Fruit fly (Drosophila melanogaster) whole organism, embryonic: Measurements from ENCODE around the gene pxb.
A peak's percentile ranks its signal among the peaks of the same experiment; 100 is the strongest.

Experiments
- ATbp ChIP-seq: fragments of 200-800 bp; sonication (Bioruptor generic); optimal IDR thresholded peaks from 2 replicates; lab custom pipeline; 2017; ENCODE audit warnings: missing biosample characterization, mild to moderate bottlenecking, missing genetic modification characterization, missing genetic modification reagents
- Atf-2 ChIP-seq: fragments of 200-800 bp; sonication (Bioruptor generic); optimal IDR thresholded peaks from 2 replicates; lab custom pipeline; 2016; ENCODE audit warnings: missing biosample characterization, missing genetic modification characterization
- Atf6 ChIP-seq: fragments of 200-800 bp; sonication (Bioruptor generic); IDR thresholded peaks from 2 replicates; pipeline ENCODE4 v1.3.6; 2022; ENCODE audit warnings: missing biosample characterization, missing genetic modification characterization
- Awh ChIP-seq: fragments of 200-800 bp; sonication (Bioruptor generic); IDR thresholded peaks from 2 replicates; pipeline ENCODE4, ENCODE4 v1.3.6; 2022; ENCODE audit warnings: missing biosample characterization, missing genetic modification characterization
- CG10321 ChIP-seq: fragments of 200-800 bp; sonication (Bioruptor generic); IDR thresholded peaks from 2 replicates; pipeline ENCODE4 v1.3.6; 2022; ENCODE audit warnings: missing biosample characterization, missing genetic modification characterization
- CG10431 ChIP-seq: fragments of 200-800 bp; sonication (Bioruptor generic); optimal IDR thresholded peaks from 3 replicates; lab custom pipeline; 2018; ENCODE audit warnings: missing biosample characterization, mild to moderate bottlenecking, missing genetic modification characterization
- CG13296 ChIP-seq: fragments of 200-800 bp; sonication (Bioruptor generic); optimal IDR thresholded peaks from 3 replicates; lab custom pipeline; 2018; ENCODE audit warnings: missing biosample characterization, mild to moderate bottlenecking, missing genetic modification characterization
- CG13775 ChIP-seq: fragments of 200-800 bp; sonication (Bioruptor generic); optimal IDR thresholded peaks from 3 replicates; lab custom pipeline; 2017; ENCODE audit warnings: missing biosample characterization, mild to moderate bottlenecking, missing genetic modification characterization
- CG14441 ChIP-seq: fragments of 200-800 bp; sonication (Bioruptor generic); IDR thresholded peaks from 2 replicates; pipeline ENCODE4 v1.3.6; 2022; ENCODE audit warnings: missing biosample characterization, missing genetic modification characterization
- CG15601 ChIP-seq: fragments of 200-800 bp; sonication (Bioruptor generic); optimal IDR thresholded peaks from 3 replicates; lab custom pipeline; 2019; ENCODE audit warnings: missing biosample characterization, mild to moderate bottlenecking, missing genetic modification characterization, moderate library complexity
- CG1603 ChIP-seq: fragments of 200-800 bp; sonication (Bioruptor generic); optimal IDR thresholded peaks from 2 replicates; lab custom pipeline; 2019; ENCODE audit warnings: missing biosample characterization, mild to moderate bottlenecking, missing genetic modification characterization, moderate library complexity
- CG17359 ChIP-seq: fragments of 200-800 bp; sonication (Bioruptor generic); optimal IDR thresholded peaks from 3 replicates; lab custom pipeline; 2018; ENCODE audit warnings: missing biosample characterization, mild to moderate bottlenecking, missing genetic modification characterization, moderate library complexity
- CG17361 ChIP-seq: fragments of 200-800 bp; sonication (Bioruptor generic); IDR thresholded peaks from 3 replicates; pipeline ENCODE4 v1.3.6; 2022; ENCODE audit warnings: missing biosample characterization, missing genetic modification characterization
- CG17912 ChIP-seq: fragments of 200-800 bp; sonication (Bioruptor generic); optimal IDR thresholded peaks from 2 replicates; lab custom pipeline; 2018; ENCODE audit warnings: missing biosample characterization, mild to moderate bottlenecking, missing genetic modification characterization
- CG18011 ChIP-seq: fragments of 200-800 bp; sonication (Bioruptor generic); optimal IDR thresholded peaks from 2 replicates; lab custom pipeline; 2017; ENCODE audit warnings: missing biosample characterization, missing genetic modification characterization, mild to moderate bottlenecking, moderate library complexity, missing genotype
- CG2202 ChIP-seq: fragments of 200-800 bp; sonication (Bioruptor generic); optimal IDR thresholded peaks from 2 replicates; lab custom pipeline; 2018; ENCODE audit warnings: missing biosample characterization, mild to moderate bottlenecking, missing genetic modification characterization
- CG2678 ChIP-seq: fragments of 200-800 bp; sonication (Bioruptor generic); optimal IDR thresholded peaks from 3 replicates; lab custom pipeline; 2019; ENCODE audit warnings: missing biosample characterization, mild to moderate bottlenecking, missing genetic modification characterization, moderate library complexity
- CG3163 ChIP-seq: fragments of 200-800 bp; sonication (Bioruptor generic); optimal IDR thresholded peaks from 3 replicates; lab custom pipeline; 2016; ENCODE audit warnings: missing biosample characterization, missing genetic modification characterization
- CG32767 ChIP-seq: fragments of 200-800 bp; sonication (Bioruptor generic); IDR thresholded peaks from 2 replicates; pipeline ENCODE4 v1.3.6; 2022; ENCODE audit warnings: missing biosample characterization, missing genetic modification characterization
- CG33557 ChIP-seq: fragments of 200-800 bp; sonication (Bioruptor generic); optimal IDR thresholded peaks from 2 replicates; lab custom pipeline; 2019; ENCODE audit warnings: missing biosample characterization, mild to moderate bottlenecking, missing genetic modification characterization, moderate library complexity
- CG4424 ChIP-seq: fragments of 200-800 bp; sonication (Bioruptor generic); optimal IDR thresholded peaks from 3 replicates; lab custom pipeline; 2016; ENCODE audit warnings: missing biosample characterization, missing genetic modification characterization
- CG4707 ChIP-seq: fragments of 200-800 bp; sonication (Bioruptor generic); optimal IDR thresholded peaks from 2 replicates; lab custom pipeline; 2018; ENCODE audit warnings: missing biosample characterization, mild to moderate bottlenecking, missing genetic modification characterization, moderate library complexity
- CG5180 ChIP-seq: fragments of 200-800 bp; sonication (Bioruptor generic); optimal IDR thresholded peaks from 3 replicates; lab custom pipeline; 2017; ENCODE audit warnings: missing biosample characterization, missing genetic modification characterization, mild to moderate bottlenecking, moderate library complexity, missing genetic modification reagents
- CG6254 ChIP-seq: fragments of 200-800 bp; sonication (Bioruptor generic); optimal IDR thresholded peaks from 3 replicates; lab custom pipeline; 2017; ENCODE audit warnings: mild to moderate bottlenecking, missing biosample characterization, missing genetic modification reagents, missing genetic modification characterization
- CG8765 ChIP-seq: fragments of 200-800 bp; sonication (Bioruptor generic); IDR thresholded peaks from 2 replicates; pipeline ENCODE4 v1.3.6; 2022; ENCODE audit warnings: missing biosample characterization, missing genetic modification characterization
- CoRest ChIP-seq: fragments of 200-800 bp; sonication (Bioruptor generic); optimal IDR thresholded peaks from 3 replicates; lab custom pipeline; 2018; ENCODE audit warnings: missing biosample characterization, mild to moderate bottlenecking, missing genetic modification characterization, moderate library complexity
- Dfd ChIP-seq, 2 experiments: fragments of >200 bp; optimal IDR thresholded peaks; 2 replicates each; lab custom pipeline; 2017; ENCODE audit warnings: missing biosample characterization in 2 of 2, missing genetic modification characterization in 2 of 2
- Dip3 ChIP-seq: fragments of 200-800 bp; sonication (Bioruptor generic); optimal IDR thresholded peaks from 3 replicates; lab custom pipeline; 2016; ENCODE audit warnings: missing biosample characterization, missing genetic modification characterization
- Drgx ChIP-seq: fragments of 200-800 bp; sonication (Bioruptor generic); IDR thresholded peaks from 2 replicates; pipeline ENCODE4 v1.3.6; 2022; ENCODE audit warnings: missing biosample characterization, missing genetic modification characterization
- Fer1 ChIP-seq: fragments of 200-800 bp; sonication (Bioruptor generic); optimal IDR thresholded peaks from 2 replicates; lab custom pipeline; 2017; ENCODE audit warnings: missing biosample characterization, mild to moderate bottlenecking, missing genetic modification characterization
- Hmr ChIP-seq: fragments of 200-800 bp; sonication (Bioruptor generic); optimal IDR thresholded peaks from 3 replicates; lab custom pipeline; 2017; ENCODE audit warnings: mild to moderate bottlenecking, missing biosample characterization, missing genetic modification reagents, missing genetic modification characterization
- Lhr ChIP-seq: fragments of 200-800 bp; sonication (Bioruptor generic); optimal IDR thresholded peaks from 3 replicates; lab custom pipeline; 2017; ENCODE audit warnings: mild to moderate bottlenecking, missing biosample characterization, missing genetic modification reagents, missing genetic modification characterization
- Lim3 ChIP-seq: fragments of 200-800 bp; sonication (Bioruptor generic); IDR thresholded peaks from 2 replicates; pipeline ENCODE4 v1.3.6; 2022; ENCODE audit warnings: missing biosample characterization, missing genetic modification characterization
- Opbp ChIP-seq: fragments of 200-800 bp; sonication (Bioruptor generic); IDR thresholded peaks from 3 replicates; pipeline ENCODE4 v1.3.6; 2022; ENCODE audit warnings: missing biosample characterization, missing genetic modification characterization; ENCODE audit not compliant: partially characterized antibody
- abd-A ChIP-seq: fragments of 200-800 bp; sonication (Bioruptor generic); optimal IDR thresholded peaks from 3 replicates; lab custom pipeline; 2019; ENCODE audit warnings: missing biosample characterization, mild to moderate bottlenecking, missing genetic modification characterization, moderate library complexity
- ash1 ChIP-seq: fragments of 200-800 bp; sonication (Bioruptor generic); optimal IDR thresholded peaks from 2 replicates; lab custom pipeline; 2018; ENCODE audit warnings: missing biosample characterization, mild to moderate bottlenecking, missing genetic modification characterization
- crol ChIP-seq: fragments of 200-800 bp; sonication (Bioruptor generic); IDR thresholded peaks from 2 replicates; pipeline ENCODE4 v1.3.6; 2022; ENCODE audit warnings: missing biosample characterization, missing genetic modification characterization
- dmrt11E ChIP-seq: fragments of 200-800 bp; sonication (Bioruptor generic); optimal IDR thresholded peaks from 3 replicates; lab custom pipeline; 2018; ENCODE audit warnings: missing biosample characterization, mild to moderate bottlenecking, missing genetic modification characterization, moderate library complexity
- dmrt99B ChIP-seq: fragments of 200-800 bp; sonication (Bioruptor generic); optimal IDR thresholded peaks from 2 replicates; lab custom pipeline; 2018; ENCODE audit warnings: missing biosample characterization, mild to moderate bottlenecking, missing genetic modification characterization, moderate library complexity
- eyg ChIP-seq: fragments of 200-800 bp; sonication (Bioruptor generic); optimal IDR thresholded peaks from 3 replicates; lab custom pipeline; 2016; ENCODE audit warnings: missing biosample characterization, missing genetic modification characterization
- her ChIP-seq: fragments of 200-800 bp; sonication (Bioruptor generic); optimal IDR thresholded peaks from 2 replicates; lab custom pipeline; 2016; ENCODE audit warnings: missing biosample characterization, missing genetic modification characterization
- kah ChIP-seq: fragments of 200-800 bp; sonication (Bioruptor generic); optimal IDR thresholded peaks from 2 replicates; lab custom pipeline; 2018; ENCODE audit warnings: missing biosample characterization, mild to moderate bottlenecking, missing genetic modification characterization
- lmd ChIP-seq: fragments of 200-800 bp; sonication (Bioruptor generic); IDR thresholded peaks from 2 replicates; pipeline ENCODE4 v1.3.6; 2022; ENCODE audit warnings: missing biosample characterization, missing genetic modification characterization
- mam ChIP-seq: fragments of 200-800 bp; sonication (Bioruptor generic); optimal IDR thresholded peaks from 3 replicates; lab custom pipeline; 2016; ENCODE audit warnings: missing biosample characterization, missing genetic modification characterization
- p53 ChIP-seq: fragments of 200-800 bp; sonication (Bioruptor generic); optimal IDR thresholded peaks from 2 replicates; lab custom pipeline; 2016; ENCODE audit warnings: missing biosample characterization, missing genetic modification characterization
- psq ChIP-seq: fragments of 200-800 bp; sonication (Bioruptor generic); optimal IDR thresholded peaks from 2 replicates; lab custom pipeline; 2017; ENCODE audit warnings: missing biosample characterization, missing genetic modification characterization
- pum ChIP-seq: fragments of 200-800 bp; sonication (Bioruptor generic); optimal IDR thresholded peaks from 2 replicates; lab custom pipeline; 2016; ENCODE audit warnings: missing biosample characterization, missing genetic modification characterization
- sc ChIP-seq, 3 experiments: fragments of >200 bp in 2 of 3; fragments of 200-800 bp in 1 of 3; sonication (Bioruptor generic) in 1 of 3; optimal IDR thresholded peaks; 2 replicates in 2 of 3; 3 replicates in 1 of 3; lab custom pipeline; 2017; ENCODE audit warnings: mild to moderate bottlenecking in 1 of 3, missing biosample characterization in 1 of 3, missing genetic modification characterization in 1 of 3, missing genetic modification reagents in 1 of 3
- sd ChIP-seq: fragments of 200-800 bp; sonication (Bioruptor generic); optimal IDR thresholded peaks from 3 replicates; lab custom pipeline; 2018; ENCODE audit warnings: missing biosample characterization, mild to moderate bottlenecking, missing genetic modification characterization, moderate library complexity
- so ChIP-seq: fragments of 200-800 bp; sonication (Bioruptor generic); IDR thresholded peaks from 3 replicates; pipeline ENCODE4 v1.3.6; 2022; ENCODE audit warnings: missing biosample characterization, missing genetic modification characterization
- unc-4 ChIP-seq: fragments of 200-800 bp; sonication (Bioruptor generic); IDR thresholded peaks from 2 replicates; pipeline ENCODE4 v1.3.6; 2022; ENCODE audit warnings: missing biosample characterization, missing genetic modification characterization; ENCODE audit not compliant: partially characterized antibody

pxb gene

DNA sequence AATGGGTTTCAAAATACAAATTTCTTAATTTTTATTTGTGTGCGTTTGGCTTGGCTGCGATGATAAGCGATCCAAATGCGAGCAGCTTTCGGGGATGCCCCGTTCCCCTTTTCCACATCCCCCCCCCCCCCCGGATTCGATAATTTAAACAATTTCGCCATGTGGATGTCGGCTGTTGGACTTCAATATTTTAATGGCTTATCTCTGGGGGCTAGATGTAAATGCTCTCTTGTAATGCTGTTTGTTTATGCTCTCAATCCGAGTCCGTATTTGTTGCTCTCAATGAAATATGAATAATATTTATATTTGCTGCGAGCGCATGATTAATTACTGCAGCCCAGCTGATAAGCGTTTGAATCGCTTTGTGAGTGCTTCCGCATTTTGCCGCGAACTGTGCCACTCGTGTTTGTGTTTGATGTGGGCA lies 11.6 kb downstream of the pxb start (continued):
- peak; percentile 51 for TF ChIP-seq dmrt11E (tag; lab: Kevin White, UChicago)
- no peak for TF ChIP-seq Dfd (GFP tag; optimal IDR thresholded peaks at IDR 0.05; lab: Kevin White, UChicago)
- no peak for TF ChIP-seq unc-4 (GFP tag; lab: Robert Waterston, UW)
- TF ChIP-seq CG5180: no peak
- TF ChIP-seq abd-A (tag; lab: Kevin White, UChicago): no peak
- TF ChIP-seq dmrt99B (tag; lab: Kevin White, UChicago): peak; percentile 31
- TF ChIP-seq CG10321 (GFP tag; lab: Robert Waterston, UW): no peak
- peak; percentile 46 for TF ChIP-seq CG2678 (tag; lab: Kevin White, UChicago)
- TF ChIP-seq Atf6 (GFP tag; lab: Robert Waterston, UW): no peak
- TF ChIP-seq ATbp: peak; percentile 43
- TF ChIP-seq Hmr: no peak
- TF ChIP-seq CG4424: peak; percentile 8
- no peak for TF ChIP-seq CG18011 (GFP tag; lab: Kevin White, UChicago)
- TF ChIP-seq CG17912: no peak
- peak; percentile 24 for TF ChIP-seq CG1603
- no peak for TF ChIP-seq CG8765 (GFP tag; lab: Robert Waterston, UW)
- no peak for TF ChIP-seq CG3163 (GFP tag; lab: Kevin White, UChicago)
- no peak for TF ChIP-seq CG32767 (GFP tag; lab: Robert Waterston, UW)
- TF ChIP-seq CG2202 (tag; lab: Kevin White, UChicago): peak; percentile 21
- no peak for TF ChIP-seq pum (GFP tag; lab: Kevin White, UChicago)
- no peak for TF ChIP-seq kah (GFP tag; lab: Kevin White, UChicago)
- TF ChIP-seq CG15601 (tag; lab: Kevin White, UChicago): peak; percentile 9
- peak; percentile 38 for TF ChIP-seq sd
- TF ChIP-seq her (GFP tag; lab: Kevin White, UChicago): no peak
- TF ChIP-seq CG10431 (GFP tag; lab: Kevin White, UChicago): peak; percentile 35
- peak; percentile 26 for TF ChIP-seq Lhr (GFP tag; lab: Kevin White, UChicago)
- TF ChIP-seq Lim3 (GFP tag; lab: Robert Waterston, UW): no peak
- peak; percentile 28 for TF ChIP-seq CG33557 (GFP tag; lab: Kevin White, UChicago)
- TF ChIP-seq Awh (GFP tag; lab: Robert Waterston, UW): no peak
- no peak for TF ChIP-seq mam (GFP tag; lab: Kevin White, UChicago)
- TF ChIP-seq lmd (GFP tag; lab: Robert Waterston, UW): no peak
- no peak for TF ChIP-seq Opbp (GFP tag; lab: Robert Waterston, UW)
- TF ChIP-seq CG17359 (tag; lab: Kevin White, UChicago): no peak
- no peak for TF ChIP-seq p53
- TF ChIP-seq CG6254: peak; percentile 3
- TF ChIP-seq CG17361 (GFP tag; lab: Robert Waterston, UW): no peak
- TF ChIP-seq Dip3 (GFP tag; lab: Kevin White, UChicago): no peak
- no peak for TF ChIP-seq so (GFP tag; lab: Robert Waterston, UW)
- TF ChIP-seq CG13775 (GFP tag; lab: Kevin White, UChicago): no peak
- no peak for TF ChIP-seq Fer1 (GFP tag; lab: Kevin White, UChicago)
- peak; percentile 16 for TF ChIP-seq CG4707
- no peak for TF ChIP-seq CG13296 (GFP tag; lab: Kevin White, UChicago)
- TF ChIP-seq crol (GFP tag; lab: Robert Waterston, UW): peak; percentile 92
- TF ChIP-seq ash1 (GFP tag; lab: Kevin White, UChicago): no peak
- no peak for TF ChIP-seq sc (optimal IDR thresholded peaks at IDR 0.05; lab: Kevin White, UChicago)
- peak; percentile 28 for TF ChIP-seq sc (GFP tag; optimal IDR thresholded peaks at IDR 0.05; lab: Kevin White, UChicago)
- no peak for TF ChIP-seq psq
- no peak for TF ChIP-seq CoRest
- no peak for TF ChIP-seq Drgx (GFP tag; lab: Robert Waterston, UW)
- no peak for TF ChIP-seq CG14441 (GFP tag; lab: Robert Waterston, UW)
- no peak for TF ChIP-seq eyg
- no peak for TF ChIP-seq Atf-2 (GFP tag; lab: Kevin White, UChicago)
